Worm (Caenorhabditis elegans): ENCODE measurements around the gene col-158.

DNA sequence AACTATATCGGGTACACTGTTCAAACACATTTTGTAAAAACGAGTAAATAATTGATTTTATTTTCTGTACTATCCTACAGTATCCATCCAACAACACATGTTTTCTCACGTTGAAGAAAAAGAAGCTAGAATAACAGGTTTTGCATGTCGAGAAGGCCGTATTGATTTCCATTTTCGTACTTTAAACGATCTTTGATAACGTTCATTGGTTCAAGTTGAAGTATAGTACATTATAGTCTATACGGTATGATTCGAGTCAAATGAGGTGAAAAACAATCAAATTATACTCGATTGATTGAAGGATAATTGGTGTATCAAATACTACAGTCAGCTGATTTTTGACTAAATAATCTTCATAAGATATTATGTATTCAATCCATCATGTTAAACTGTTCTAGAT is 28.9 kb upstream of the col-158 start:
- no peak for TF ChIP-seq unc-62 (GFP tag; optimal IDR thresholded peaks at IDR 0.05)
- no peak for TF ChIP-seq elt-1 (tag; optimal IDR thresholded peaks at IDR 0.05; ENCODE audit: borderline replicate concordance, insufficient read depth)
- TF ChIP-seq nhr-28 (tag; optimal IDR thresholded peaks at IDR 0.05) = no peak
- TF ChIP-seq nhr-2 (tag; optimal IDR thresholded peaks at IDR 0.05) = no peak

Data from whole organism, mixed stage, embryonic.